Fruit fly (Drosophila melanogaster) whole organism, prepupa: ENCODE results near the gene CG13114.

Experiments
- CG10669 ChIP-seq: fragments of 200-800 bp; sonication (Bioruptor generic); optimal IDR thresholded peaks from 3 replicates; lab custom pipeline; 2018; ENCODE audit warnings: missing biosample characterization, mild to moderate bottlenecking, missing genetic modification characterization, moderate library complexity
- Eip75B ChIP-seq: fragments of 200-800 bp; sonication (Bioruptor generic); optimal IDR thresholded peaks from 3 replicates; lab custom pipeline; 2016; ENCODE audit warnings: missing biosample characterization, missing genetic modification characterization
- Gug ChIP-seq: fragments of 200-800 bp; sonication (Bioruptor generic); IDR thresholded peaks from 2 replicates; pipeline ENCODE4 v1.3.6; 2022; ENCODE audit warnings: missing biosample characterization, missing genetic modification characterization
- Hr39 ChIP-seq: fragments of 200-800 bp; sonication (Bioruptor generic); optimal IDR thresholded peaks from 2 replicates; lab custom pipeline; 2016; ENCODE audit warnings: missing biosample characterization, missing genetic modification characterization
- OdsH ChIP-seq: fragments of 200-800 bp; sonication (Bioruptor generic); optimal IDR thresholded peaks from 3 replicates; lab custom pipeline; 2016; ENCODE audit warnings: missing biosample characterization, missing genetic modification characterization
- Sox102F ChIP-seq: fragments of 200-800 bp; sonication (Bioruptor generic); optimal IDR thresholded peaks from 2 replicates; lab custom pipeline; 2016; ENCODE audit warnings: missing biosample characterization, mild to moderate bottlenecking, missing genetic modification characterization
- Sox15 ChIP-seq: fragments of 200-800 bp; sonication (Bioruptor generic); optimal IDR thresholded peaks from 3 replicates; lab custom pipeline; 2016; ENCODE audit warnings: missing biosample characterization, missing genetic modification characterization
- salr ChIP-seq, 2 experiments: fragments of 200-800 bp; sonication (Bioruptor generic); optimal IDR thresholded peaks; 3 replicates each; lab custom pipeline; 2016 to 2018; ENCODE audit warnings: missing biosample characterization in 2 of 2, missing genetic modification characterization in 2 of 2, mild to moderate bottlenecking in 1 of 2

- TF ChIP-seq Hr39 (GFP tag; lab: Kevin White, UChicago) (no peak), Sox102F (GFP tag; lab: Kevin White, UChicago) (no peak), Sox15 (GFP tag; lab: Kevin White, UChicago) (no peak), CG10669 (GFP tag; lab: Kevin White, UChicago) (no peak), Eip75B (no peak), Gug (no peak), salr (GFP tag; optimal IDR thresholded peaks at IDR 0.05; lab: Kevin White, UChicago) (no peak), OdsH (GFP tag; lab: Kevin White, UChicago) (no peak)
Observed at dm6 chr2L:9524915-9525314, 20.7 kb upstream of the CG13114 start.
